Worm (Caenorhabditis elegans) whole organism, L3 larva: ENCODE results near the gene C36A4.10.
A peak's percentile ranks its signal among the peaks of the same experiment; 100 is the strongest.

Experiments
- ZK546.5 ChIP-seq: sonication (generic microtip); optimal IDR thresholded peaks from 2 replicates; lab custom pipeline; 2017; ENCODE audit warnings: missing biosample characterization, missing genetic modification characterization
- aly-2 ChIP-seq: fragments of 150-350 bp; optimal IDR thresholded peaks from 2 replicates; lab custom pipeline; 2014; ENCODE audit warnings: missing biosample characterization, missing genetic modification characterization
- ama-1 ChIP-seq: fragments of 150-350 bp; optimal IDR thresholded peaks from 2 replicates; lab custom pipeline; 2018
- ceh-16 ChIP-seq: sonication (generic microtip); optimal IDR thresholded peaks from 2 replicates; lab custom pipeline; 2017; ENCODE audit warnings: missing biosample characterization, missing genetic modification characterization
- ceh-28 ChIP-seq: fragments of 150-350 bp; optimal IDR thresholded peaks from 2 replicates; lab custom pipeline; 2014; ENCODE audit warnings: missing biosample characterization, missing genetic modification reagents, missing genetic modification characterization
- ceh-82 ChIP-seq: fragments of 150-350 bp; optimal IDR thresholded peaks from 2 replicates; lab custom pipeline; 2014; ENCODE audit warnings: missing biosample characterization, missing genetic modification characterization
- ceh-9 ChIP-seq: sonication (generic microtip); optimal IDR thresholded peaks from 2 replicates; lab custom pipeline; 2018; ENCODE audit warnings: missing biosample characterization, missing genetic modification characterization
- daf-12 ChIP-seq: fragments of 150-350 bp; optimal IDR thresholded peaks from 2 replicates; lab custom pipeline; 2014; ENCODE audit warnings: missing biosample characterization, missing genetic modification reagents, missing genetic modification characterization
- egl-27 ChIP-seq: sonication (generic microtip); optimal IDR thresholded peaks from 4 replicates; lab custom pipeline; 2017; ENCODE audit warnings: missing biosample characterization, missing genetic modification reagents, missing genetic modification characterization
- elt-1 ChIP-seq: fragments of 150-350 bp; optimal IDR thresholded peaks from 2 replicates; lab custom pipeline; 2014; ENCODE audit warnings: missing biosample characterization, missing genetic modification characterization
- elt-2 ChIP-seq: sonication (generic microtip); optimal IDR thresholded peaks from 2 replicates; lab custom pipeline; 2016; ENCODE audit warnings: missing genetic modification reagents, mild to moderate bottlenecking, missing genetic modification characterization, missing compliant biosample characterization
- elt-3 ChIP-seq, 3 experiments: fragments of 150-350 bp in 1 of 3; sonication (generic microtip) in 2 of 3; optimal IDR thresholded peaks; 2 replicates in 2 of 3; 4 replicates in 1 of 3; lab custom pipeline; 2014 to 2017; ENCODE audit warnings: missing biosample characterization in 3 of 3, missing genetic modification characterization in 3 of 3
- fkh-10 ChIP-seq: sonication (generic microtip); optimal IDR thresholded peaks from 2 replicates; lab custom pipeline; 2017; ENCODE audit warnings: missing biosample characterization, missing genetic modification reagents, missing genetic modification characterization
- fos-1 ChIP-seq: fragments of 150-350 bp; optimal IDR thresholded peaks from 2 replicates; lab custom pipeline; 2014; ENCODE audit warnings: missing biosample characterization, missing genetic modification characterization
- jun-1 ChIP-seq: fragments of 150-350 bp; optimal IDR thresholded peaks from 2 replicates; lab custom pipeline; 2014; ENCODE audit warnings: missing biosample characterization, missing genetic modification reagents, missing genetic modification characterization
- lin-15B ChIP-seq: fragments of 150-350 bp; optimal IDR thresholded peaks from 2 replicates; lab custom pipeline; 2014; ENCODE audit warnings: missing biosample characterization, missing genetic modification characterization
- lin-39 ChIP-seq: fragments of 150-350 bp; optimal IDR thresholded peaks from 2 replicates; lab custom pipeline; 2018; ENCODE audit warnings: missing biosample characterization, missing genetic modification reagents, missing genetic modification characterization
- lsy-12 ChIP-seq: sonication (generic microtip); optimal IDR thresholded peaks from 2 replicates; lab custom pipeline; 2016; ENCODE audit warnings: mild to moderate bottlenecking, missing genetic modification characterization, missing compliant biosample characterization
- mdl-1 ChIP-seq: fragments of 150-350 bp; optimal IDR thresholded peaks from 2 replicates; lab custom pipeline; 2014; ENCODE audit warnings: missing biosample characterization, missing genetic modification characterization
- mml-1 ChIP-seq: fragments of 150-350 bp; sonication (generic microtip); optimal IDR thresholded peaks from 3 replicates; lab custom pipeline; 2014; ENCODE audit warnings: missing biosample characterization, missing genetic modification characterization
- nfya-1 ChIP-seq: sonication (generic microtip); optimal IDR thresholded peaks from 2 replicates; lab custom pipeline; 2017; ENCODE audit warnings: missing genetic modification characterization, mild to moderate bottlenecking, missing compliant biosample characterization, antibody characterized with exemption, moderate library complexity; ENCODE audit not compliant: insufficient read depth
- nhr-12 ChIP-seq: fragments of 150-350 bp; optimal IDR thresholded peaks from 2 replicates; lab custom pipeline; 2014; ENCODE audit warnings: missing biosample characterization, missing genetic modification characterization
- nhr-23 ChIP-seq: fragments of 150-350 bp; optimal IDR thresholded peaks from 2 replicates; lab custom pipeline; 2014; ENCODE audit warnings: missing biosample characterization, missing genetic modification reagents, missing genetic modification characterization
- nhr-237 ChIP-seq: fragments of 150-350 bp; optimal IDR thresholded peaks from 2 replicates; lab custom pipeline; 2014; ENCODE audit warnings: missing biosample characterization, missing genetic modification characterization
- nhr-25 ChIP-seq: sonication (generic microtip); optimal IDR thresholded peaks from 2 replicates; lab custom pipeline; 2017; ENCODE audit warnings: missing biosample characterization, missing genetic modification characterization
- nhr-28 ChIP-seq: fragments of 150-350 bp; optimal IDR thresholded peaks from 2 replicates; lab custom pipeline; 2014; ENCODE audit warnings: missing biosample characterization, missing genetic modification characterization
- nhr-43 ChIP-seq: sonication (generic microtip); optimal IDR thresholded peaks from 2 replicates; lab custom pipeline; 2016; ENCODE audit warnings: mild to moderate bottlenecking, missing genetic modification characterization, missing compliant biosample characterization; ENCODE audit not compliant: poor library complexity, severe bottlenecking
- nhr-67 ChIP-seq: fragments of 150-350 bp; optimal IDR thresholded peaks from 2 replicates; lab custom pipeline; 2014; ENCODE audit warnings: missing biosample characterization, missing genetic modification characterization
- pha-4 ChIP-seq: fragments of 150-350 bp; optimal IDR thresholded peaks from 2 replicates; lab custom pipeline; 2014; ENCODE audit warnings: missing biosample characterization, missing genetic modification reagents, missing genetic modification characterization
- pqm-1 ChIP-seq: fragments of 150-350 bp; optimal IDR thresholded peaks from 2 replicates; lab custom pipeline; 2017; ENCODE audit warnings: missing biosample characterization, missing genetic modification characterization, inconsistent platforms
- sea-2 ChIP-seq: fragments of 150-350 bp; sonication (generic microtip); optimal IDR thresholded peaks from 4 replicates; lab custom pipeline; 2014; ENCODE audit warnings: missing biosample characterization, missing genetic modification reagents, missing genetic modification characterization
- skn-1 ChIP-seq: fragments of 150-350 bp; optimal IDR thresholded peaks from 2 replicates; lab custom pipeline; 2014; ENCODE audit warnings: missing biosample characterization, missing genetic modification characterization
- tbx-2 ChIP-seq: sonication (generic microtip); optimal IDR thresholded peaks from 2 replicates; lab custom pipeline; 2016; ENCODE audit warnings: mild to moderate bottlenecking, missing genetic modification characterization, missing compliant biosample characterization
- zag-1 ChIP-seq: fragments of 150-350 bp; optimal IDR thresholded peaks from 2 replicates; lab custom pipeline; 2014; ENCODE audit warnings: missing biosample characterization, missing genetic modification characterization
- ztf-4 ChIP-seq: fragments of 150-350 bp; optimal IDR thresholded peaks from 2 replicates; lab custom pipeline; 2014; ENCODE audit warnings: missing biosample characterization, missing genetic modification characterization

C36A4.10 gene

ce11 chrIII:3819579-3819978 lies 11.7 kb downstream of the C36A4.10 start, which contains the start of gene dpy-27:
TSS of gene dpy-27 (minus strand) at chrIII:3819679.
- no peak for TF ChIP-seq zag-1 (tag; lab: Kevin White, UChicago)
- TF ChIP-seq nhr-12 = no peak
- no peak for TF ChIP-seq fkh-10
- TF ChIP-seq nfya-1 (tag; lab: Kevin White, UChicago) = no peak
- TF ChIP-seq ztf-4 (tag; lab: Kevin White, UChicago) = no peak
- TF ChIP-seq aly-2 (tag; lab: Kevin White, UChicago) = no peak
- TF ChIP-seq lsy-12 (tag; lab: Kevin White, UChicago) = no peak
- TF ChIP-seq ceh-16 (tag; lab: Kevin White, UChicago) = no peak
- no peak for TF ChIP-seq elt-1 (tag; lab: Kevin White, UChicago)
- TF ChIP-seq pha-4 (tag; lab: Kevin White, UChicago) = no peak
- no peak for TF ChIP-seq nhr-28 (tag; lab: Kevin White, UChicago)
- TF ChIP-seq nhr-237 = no peak
- TF ChIP-seq fos-1 (tag; lab: Kevin White, UChicago) = no peak

ce11 chrIII:3814421-3814820 lies 16.9 kb downstream of the C36A4.10 start:
- TF ChIP-seq pqm-1 (tag; lab: Kevin White, UChicago) = no peak
- no peak for TF ChIP-seq zag-1 (tag; lab: Kevin White, UChicago)
- TF ChIP-seq ceh-9 (tag; lab: Kevin White, UChicago) = no peak
- no peak for TF ChIP-seq ceh-28 (tag; lab: Kevin White, UChicago)
- no peak for TF ChIP-seq daf-12 (tag; lab: Kevin White, UChicago)
- TF ChIP-seq nhr-67 (tag; lab: Kevin White, UChicago) = no peak

- TF ChIP-seq lin-39 (tag; lab: Kevin White, UChicago) (no peak), ceh-16 (tag; lab: Kevin White, UChicago) (no peak), sea-2 (GFP tag; lab: Kevin White, UChicago) (no peak), mdl-1 (tag; lab: Kevin White, UChicago) (no peak), fos-1 (tag; lab: Kevin White, UChicago) (no peak), mml-1 (no peak), jun-1 (tag; lab: Kevin White, UChicago) (no peak), aly-2 (tag; lab: Kevin White, UChicago) (no peak), nhr-12 (no peak), nhr-23 (tag; lab: Kevin White, UChicago) (no peak), nfya-1 (tag; lab: Kevin White, UChicago) (peak; percentile 62), fkh-10 (no peak), nhr-25 (peak; percentile 94), elt-1 (tag; lab: Kevin White, UChicago) (peak; percentile 38), ama-1 (lab: Kevin White, UChicago) (no peak), ceh-82 (tag; lab: Kevin White, UChicago) (no peak), zag-1 (tag; lab: Kevin White, UChicago) (no peak), elt-3 (tag; optimal IDR thresholded peaks at IDR 0.05; lab: Kevin White, UChicago) (peak in 1 of 3 experiments; percentile 25), elt-2 (tag; lab: Kevin White, UChicago) (no peak)
- TF ChIP-seq, all 47 proteins: peak for 4
These were observed 18.8 kb downstream of the C36A4.10 start for ce11 chrIII:3812369-3812993.

- TF ChIP-seq ZK546.5 (tag; lab: Kevin White, UChicago) (no peak), ama-1 (lab: Kevin White, UChicago) (no peak), lin-15B (no peak), nhr-43 (tag; lab: Kevin White, UChicago) (peak; percentile 17), egl-27 (no peak), tbx-2 (no peak), skn-1 (no peak), nhr-25 (peak; percentile 85)
These were observed 19.8 kb downstream of the C36A4.10 start for ce11 chrIII:3811375-3811924.
